Worm (Caenorhabditis elegans) whole organism, L4 larva: ENCODE measurements around the gene F13D11.4.

ENCODE experiments used
- D1046.2 ChIP-seq: fragments of 200-800 bp; sonication (Bioruptor generic); IDR thresholded peaks from 2 replicates; pipeline ENCODE4 v1.3.6; 2022; ENCODE audit warnings: missing genetic modification characterization, missing compliant biosample characterization
- F26F4.8 ChIP-seq: fragments of 200-800 bp; sonication (Bioruptor generic); conservative IDR thresholded peaks from 2 replicates; pipeline ENCODE4 v1.3.6; 2022; ENCODE audit warnings: missing genetic modification characterization, missing compliant biosample characterization
- R02D3.7 ChIP-seq: fragments of 150-350 bp; sonication (generic microtip); optimal IDR thresholded peaks from 3 replicates; lab custom pipeline; 2014; ENCODE audit warnings: missing biosample characterization, missing genetic modification characterization
- T20F7.1 ChIP-seq: fragments of 200-800 bp; sonication (Bioruptor generic); optimal IDR thresholded peaks from 2 replicates; lab custom pipeline; 2018; ENCODE audit warnings: mild to moderate bottlenecking, missing genetic modification characterization, missing compliant biosample characterization
- T26A8.4 ChIP-seq: fragments of 200-800 bp; sonication (Bioruptor generic); IDR thresholded peaks from 2 replicates; pipeline ENCODE4 v1.3.6; 2022; ENCODE audit warnings: missing genetic modification characterization, missing compliant biosample characterization
- aha-1 ChIP-seq: fragments of 150-350 bp; peaks from one replicate; lab custom pipeline; 2014; ENCODE audit warnings: missing biosample characterization, missing genetic modification characterization
- attf-4 ChIP-seq: sonication (generic microtip); optimal IDR thresholded peaks from 3 replicates; lab custom pipeline; 2017; ENCODE audit warnings: missing biosample characterization, missing genetic modification characterization
- ceh-20 ChIP-seq: fragments of 200-800 bp; sonication (Bioruptor generic); IDR thresholded peaks from 2 replicates; pipeline ENCODE4 v1.3.6; 2022; ENCODE audit warnings: missing genetic modification reagents, missing genetic modification characterization, missing compliant biosample characterization
- ceh-32 ChIP-seq: sonication (generic microtip); optimal IDR thresholded peaks from 2 replicates; lab custom pipeline; 2016; ENCODE audit warnings: mild to moderate bottlenecking, missing genetic modification characterization, missing compliant biosample characterization; ENCODE audit not compliant: poor library complexity
- ceh-62 ChIP-seq: sonication (generic microtip); optimal IDR thresholded peaks from 2 replicates; lab custom pipeline; 2017; ENCODE audit warnings: missing biosample characterization, missing genetic modification characterization
- daf-12 ChIP-seq: fragments of 150-350 bp; optimal IDR thresholded peaks from 2 replicates; lab custom pipeline; 2014; ENCODE audit warnings: missing biosample characterization, missing genetic modification reagents, missing genetic modification characterization
- daf-16 ChIP-seq, 3 experiments: sonication (generic microtip); optimal IDR thresholded peaks; 2 replicates each; lab custom pipeline; 2016 to 2017; ENCODE audit warnings: missing genetic modification characterization in 3 of 3, missing genetic modification reagents in 3 of 3, mild to moderate bottlenecking in 2 of 3, missing compliant biosample characterization in 2 of 3, missing biosample characterization in 1 of 3, moderate library complexity in 1 of 3
- dmd-9 ChIP-seq: fragments of 200-800 bp; sonication (Bioruptor generic); IDR thresholded peaks from 2 replicates; pipeline ENCODE4 v1.3.6; 2022; ENCODE audit warnings: missing genetic modification reagents, missing genetic modification characterization, missing compliant biosample characterization
- dpl-1 ChIP-seq: fragments of 150-350 bp; optimal IDR thresholded peaks from 2 replicates; lab custom pipeline; 2014; ENCODE audit warnings: missing biosample characterization, missing genetic modification reagents, missing genetic modification characterization
- egl-27 ChIP-seq: sonication (generic microtip); optimal IDR thresholded peaks from 3 replicates; lab custom pipeline; 2017; ENCODE audit warnings: missing biosample characterization, missing genetic modification reagents, missing genetic modification characterization
- egl-43 ChIP-seq: fragments of 200-800 bp; sonication (Bioruptor generic); IDR thresholded peaks from 2 replicates; pipeline ENCODE4 v1.3.6; 2022; ENCODE audit warnings: missing genetic modification reagents, missing genetic modification characterization, missing compliant biosample characterization
- fos-1 ChIP-seq: fragments of 150-350 bp; optimal IDR thresholded peaks from 2 replicates; lab custom pipeline; 2014; ENCODE audit warnings: missing biosample characterization, missing genetic modification characterization
- hlh-11 ChIP-seq: fragments of 200-800 bp; sonication (Bioruptor generic); optimal IDR thresholded peaks from 2 replicates; lab custom pipeline; 2018; ENCODE audit warnings: mild to moderate bottlenecking, missing genetic modification characterization, missing compliant biosample characterization
- hlh-30 ChIP-seq: sonication (generic microtip); optimal IDR thresholded peaks from 2 replicates; lab custom pipeline; 2017; ENCODE audit warnings: antibody characterized with exemption, mild to moderate bottlenecking, missing genetic modification characterization, missing compliant biosample characterization; ENCODE audit not compliant: insufficient read depth
- hmg-1.1 ChIP-seq: fragments of 200-800 bp; sonication (Bioruptor generic); IDR thresholded peaks from 2 replicates; pipeline ENCODE4 v1.3.6; 2022; ENCODE audit warnings: missing genetic modification reagents, missing genetic modification characterization, missing compliant biosample characterization
- jun-1 ChIP-seq: fragments of 150-350 bp; optimal IDR thresholded peaks from 2 replicates; lab custom pipeline; 2014; ENCODE audit warnings: missing biosample characterization, missing genetic modification reagents, missing genetic modification characterization
- lin-15B ChIP-seq: fragments of 150-350 bp; sonication (generic microtip); optimal IDR thresholded peaks from 3 replicates; lab custom pipeline; 2014; ENCODE audit warnings: missing biosample characterization, missing genetic modification characterization
- lin-38 ChIP-seq: fragments of 200-800 bp; sonication (Bioruptor generic); IDR thresholded peaks from 2 replicates; pipeline ENCODE4 v1.3.6; 2022; ENCODE audit warnings: missing genetic modification reagents, missing genetic modification characterization, missing compliant biosample characterization
- lin-39 ChIP-seq: fragments of 150-350 bp; optimal IDR thresholded peaks from 2 replicates; lab custom pipeline; 2014; ENCODE audit warnings: missing biosample characterization, missing genetic modification reagents, missing genetic modification characterization
- mdl-1 ChIP-seq, 2 experiments: fragments of 150-350 bp in 1 of 2; sonication (generic microtip) in 1 of 2; optimal IDR thresholded peaks; 2 replicates each; lab custom pipeline; 2014 to 2017; ENCODE audit warnings: missing biosample characterization in 2 of 2, missing genetic modification characterization in 2 of 2
- mdt-29 ChIP-seq: fragments of 200-800 bp; sonication (Bioruptor generic); IDR thresholded peaks from 2 replicates; pipeline ENCODE4 v1.3.6; 2022; ENCODE audit warnings: missing genetic modification reagents, missing genetic modification characterization, missing compliant biosample characterization
- mep-1 ChIP-seq: fragments of 150-350 bp; sonication (generic microtip); optimal IDR thresholded peaks from 3 replicates; lab custom pipeline; 2014; ENCODE audit warnings: missing biosample characterization, missing genetic modification characterization
- mxl-2 ChIP-seq: fragments of 200-800 bp; sonication (Bioruptor generic); conservative IDR thresholded peaks from 2 replicates; pipeline ENCODE4 v1.3.6; 2022; ENCODE audit warnings: missing genetic modification reagents, missing genetic modification characterization, missing compliant biosample characterization
- mxl-3 ChIP-seq: fragments of 200-800 bp; sonication (Bioruptor generic); optimal IDR thresholded peaks from 2 replicates; lab custom pipeline; 2018; ENCODE audit warnings: mild to moderate bottlenecking, missing genetic modification characterization, missing compliant biosample characterization
- nhr-102 ChIP-seq: sonication (generic microtip); optimal IDR thresholded peaks from 2 replicates; lab custom pipeline; 2016; ENCODE audit warnings: mild to moderate bottlenecking, missing genetic modification characterization, moderate library complexity, missing compliant biosample characterization
- nhr-111 ChIP-seq: fragments of 200-800 bp; sonication (Bioruptor generic); optimal IDR thresholded peaks from 2 replicates; lab custom pipeline; 2018; ENCODE audit warnings: mild to moderate bottlenecking, missing genetic modification characterization, missing compliant biosample characterization
- nhr-28 ChIP-seq: fragments of 150-350 bp; optimal IDR thresholded peaks from 2 replicates; lab custom pipeline; 2014; ENCODE audit warnings: missing biosample characterization, missing genetic modification characterization
- nhr-41 ChIP-seq: fragments of 200-800 bp; sonication (Bioruptor generic); IDR thresholded peaks from 2 replicates; pipeline ENCODE4 v1.3.6; 2022; ENCODE audit warnings: missing genetic modification reagents, missing genetic modification characterization, missing compliant biosample characterization
- nhr-6 ChIP-seq: fragments of 150-350 bp; optimal IDR thresholded peaks from 2 replicates; lab custom pipeline; 2014; ENCODE audit warnings: missing biosample characterization, missing genetic modification characterization
- nhr-77 ChIP-seq: fragments of 150-350 bp; optimal IDR thresholded peaks from 2 replicates; lab custom pipeline; 2014; ENCODE audit warnings: missing biosample characterization, missing genetic modification characterization
- pha-4 ChIP-seq, 2 experiments: fragments of 150-350 bp in 1 of 2; fragments of 200-800 bp in 1 of 2; sonication (Bioruptor generic) in 1 of 2; IDR thresholded peaks in 1 of 2; optimal IDR thresholded peaks in 1 of 2; 2 replicates each; pipeline versions ENCODE4 v1.3.6 to Lab custom; 2014 to 2022; ENCODE audit warnings: missing genetic modification characterization in 2 of 2, missing genetic modification reagents in 2 of 2, missing biosample characterization in 1 of 2, missing compliant biosample characterization in 1 of 2
- rbr-2 ChIP-seq: sonication (generic microtip); optimal IDR thresholded peaks from 2 replicates; lab custom pipeline; 2016; ENCODE audit warnings: missing genotype, missing genetic modification characterization, missing compliant biosample characterization
- saeg-2 ChIP-seq: fragments of 200-800 bp; sonication (Bioruptor generic); IDR thresholded peaks from 2 replicates; pipeline ENCODE4 v1.3.6; 2022; ENCODE audit warnings: missing genetic modification reagents, missing genetic modification characterization, missing compliant biosample characterization
- skn-1 ChIP-seq: fragments of 150-350 bp; optimal IDR thresholded peaks from 2 replicates; lab custom pipeline; 2014; ENCODE audit warnings: missing biosample characterization, missing genetic modification characterization
- snpc-4 ChIP-seq: fragments of 150-350 bp; optimal IDR thresholded peaks from 2 replicates; lab custom pipeline; 2014; ENCODE audit warnings: missing biosample characterization, missing genetic modification characterization
- spr-3 ChIP-seq: fragments of 200-800 bp; sonication (Bioruptor generic); optimal IDR thresholded peaks from 2 replicates; lab custom pipeline; 2018; ENCODE audit warnings: mild to moderate bottlenecking, missing genetic modification characterization, missing compliant biosample characterization
- unc-39 ChIP-seq: sonication (generic microtip); optimal IDR thresholded peaks from 2 replicates; lab custom pipeline; 2017; ENCODE audit warnings: missing biosample characterization, missing genetic modification characterization
- unc-62 ChIP-seq, 3 experiments: fragments of 150-350 bp in 1 of 3; sonication (generic microtip); optimal IDR thresholded peaks in 2 of 3; peaks in 1 of 3; 1 replicate in 1 of 3; 2 replicates in 2 of 3; lab custom pipeline; 2014 to 2017; ENCODE audit warnings: missing biosample characterization in 3 of 3, missing genetic modification characterization in 3 of 3, missing genetic modification reagents in 3 of 3, missing genotype in 1 of 3
- vab-7 ChIP-seq: fragments of 200-800 bp; sonication (Bioruptor generic); IDR thresholded peaks from 2 replicates; pipeline ENCODE4 v1.3.6; 2022; ENCODE audit warnings: missing genetic modification reagents, missing genetic modification characterization, missing compliant biosample characterization
- zag-1 ChIP-seq: fragments of 150-350 bp; optimal IDR thresholded peaks from 2 replicates; lab custom pipeline; 2014; ENCODE audit warnings: missing biosample characterization, missing genetic modification characterization
- ztf-11 ChIP-seq: fragments of 150-350 bp; optimal IDR thresholded peaks from 2 replicates; lab custom pipeline; 2014; ENCODE audit warnings: missing biosample characterization, missing genetic modification characterization

Gene F13D11.4

ce11 chrX:5834581-5835481, at the start of gene F13D11.4:
TSS of gene F13D11.4 (minus strand) at chrX:5834805.
- TF ChIP-seq lin-15B (tag; lab: Kevin White, UChicago) (no peak), ceh-62 (no peak), nhr-6 (tag; lab: Kevin White, UChicago) (no peak), fos-1 (tag; lab: Kevin White, UChicago) (no peak), ceh-32 (no peak), nhr-102 (tag; lab: Kevin White, UChicago) (no peak), D1046.2 (no peak), nhr-28 (tag; lab: Kevin White, UChicago) (peak; percentile 49), mxl-2 (GFP tag; lab: Robert Waterston, UW) (no peak), mdt-29 (no peak), F26F4.8 (GFP tag; lab: Robert Waterston, UW) (no peak), ztf-11 (no peak), egl-43 (GFP tag; lab: Robert Waterston, UW) (no peak), T26A8.4 (GFP tag; lab: Robert Waterston, UW) (no peak), mxl-3 (peak; percentile 22), ceh-20 (no peak), T20F7.1 (GFP tag; lab: Kevin White, UChicago) (no peak), egl-27 (tag; lab: Kevin White, UChicago) (no peak), unc-39 (tag; lab: Kevin White, UChicago) (no peak), hlh-30 (tag; lab: Kevin White, UChicago) (no peak), skn-1 (tag; lab: Kevin White, UChicago) (no peak), R02D3.7 (tag; lab: Kevin White, UChicago) (no peak), jun-1 (tag; lab: Kevin White, UChicago) (no peak), hlh-11 (tag; lab: Kevin White, UChicago) (peak; percentile 50), unc-62 (GFP tag; optimal IDR thresholded peaks at IDR 0.05 in 1 of 2; lab: Kevin White, UChicago) (peak in 1 of 2 experiments; percentile 80), unc-62 (tag; optimal IDR thresholded peaks at IDR 0.05; lab: Kevin White, UChicago) (no peak), dmd-9 (GFP tag; lab: Robert Waterston, UW) (no peak), hmg-1.1 (GFP tag; lab: Robert Waterston, UW) (no peak), daf-16 (GFP tag; optimal IDR thresholded peaks at IDR 0.05; lab: Kevin White, UChicago) (no peak), daf-16 (tag; optimal IDR thresholded peaks at IDR 0.05; lab: Kevin White, UChicago) (peak; percentile 95), aha-1 (tag; lab: Kevin White, UChicago) (no peak), snpc-4 (no peak), mep-1 (tag; lab: Kevin White, UChicago) (no peak), mdl-1 (tag; optimal IDR thresholded peaks at IDR 0.05; lab: Kevin White, UChicago) (peak in 1 of 2 experiments; percentile 10), spr-3 (no peak), zag-1 (tag; lab: Kevin White, UChicago) (no peak), nhr-77 (tag; lab: Kevin White, UChicago) (no peak), attf-4 (tag; lab: Kevin White, UChicago) (no peak), rbr-2 (no peak), saeg-2 (no peak), dpl-1 (GFP tag; lab: Kevin White, UChicago) (no peak), lin-38 (no peak), nhr-41 (GFP tag; lab: Robert Waterston, UW) (no peak), daf-12 (tag; lab: Kevin White, UChicago) (no peak), pha-4 (GFP tag; IDR thresholded peaks at IDR 0.05; lab: Robert Waterston, UW) (no peak), pha-4 (tag; optimal IDR thresholded peaks at IDR 0.05; lab: Kevin White, UChicago) (no peak), lin-39 (tag; lab: Kevin White, UChicago) (no peak), vab-7 (no peak), nhr-111 (GFP tag; lab: Kevin White, UChicago) (no peak)
- TF ChIP-seq, all 104 proteins: peak for 6
